Fruit fly (Drosophila melanogaster): Measurements from ENCODE around the gene CG12398.

CG12398 gene

DNA sequence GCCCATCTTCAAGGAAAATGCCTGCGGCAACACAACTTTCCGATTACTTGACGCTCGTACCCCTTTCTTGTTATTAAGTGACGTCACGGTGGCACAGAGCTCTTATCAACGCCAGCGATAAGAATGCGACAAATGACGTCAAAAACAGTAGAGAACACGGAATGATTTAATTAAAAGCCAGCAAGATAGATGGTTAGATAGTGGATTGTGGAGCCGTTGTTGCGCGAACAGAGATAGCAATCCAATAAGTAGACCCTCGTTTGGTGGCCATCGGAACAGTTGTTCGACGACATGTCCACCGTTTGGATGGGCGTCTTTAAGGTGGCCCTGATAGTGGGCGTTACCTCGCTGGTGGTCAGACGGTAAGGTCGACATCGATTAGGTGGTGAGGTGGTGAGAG is 16.2 kb upstream of the CG12398 start:
- TF ChIP-seq CTCF (optimal IDR thresholded peaks at IDR 0.05) (no peak), CG8478 (optimal IDR thresholded peaks at IDR 0.05) (no peak)

dm6 chrX:14928844-14929243 is 15.2 kb upstream of the CG12398 start, which contains the start of gene CG32591:
CG32591 (minus strand) TSS chrX:14928944.
- TF ChIP-seq CG8478 (optimal IDR thresholded peaks at IDR 0.05) (no peak), CTCF (optimal IDR thresholded peaks at IDR 0.05) (no peak)

DNA sequence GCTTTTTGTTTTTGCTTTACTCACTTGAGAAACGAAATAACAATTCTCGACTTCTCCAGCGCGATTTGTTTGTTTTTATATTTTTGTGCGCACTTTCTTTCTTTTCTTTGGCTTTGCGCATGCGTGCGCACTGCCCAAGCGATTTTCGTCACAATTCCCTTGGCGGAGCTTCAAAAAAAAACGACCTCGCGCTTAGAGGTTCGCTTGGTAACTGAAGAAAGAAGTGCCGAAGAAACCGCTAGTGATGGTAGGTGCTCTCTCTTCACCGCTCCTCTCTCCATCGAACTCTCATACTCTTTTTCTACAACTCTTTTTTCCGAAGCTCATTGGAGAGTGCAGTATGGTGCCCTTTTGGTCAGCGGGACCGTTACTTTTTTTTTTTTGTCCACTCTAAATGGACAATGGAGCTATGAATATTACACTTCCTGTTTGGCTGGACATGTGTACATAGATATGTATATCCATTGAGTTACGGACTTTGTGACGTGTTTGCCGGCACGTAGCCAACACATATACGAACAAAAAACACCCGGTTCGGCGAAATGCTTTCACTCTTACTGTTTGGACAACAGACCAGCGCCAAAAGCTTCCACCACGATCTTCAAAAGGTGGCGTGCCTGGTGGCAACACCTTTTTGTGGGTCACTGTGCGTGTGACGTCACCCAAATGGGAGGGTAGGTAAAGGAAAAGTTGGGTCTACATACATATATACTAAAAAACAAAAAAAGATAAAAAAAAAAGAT is 9.8 kb upstream of the CG12398 start, which contains the start of gene CG9503:
Gene CG9503 (minus strand): TSS at position 217 of the 743 bp plus-strand sequence.
- no peak for TF ChIP-seq CG8478 (optimal IDR thresholded peaks at IDR 0.05)
- no peak for TF ChIP-seq CTCF (optimal IDR thresholded peaks at IDR 0.05)

dm6 chrX:14922396-14923276 is 9.0 kb upstream of the CG12398 start:
- no peak for TF ChIP-seq CTCF (optimal IDR thresholded peaks at IDR 0.05)
- TF ChIP-seq CG8478 (optimal IDR thresholded peaks at IDR 0.05) = no peak

DNA sequence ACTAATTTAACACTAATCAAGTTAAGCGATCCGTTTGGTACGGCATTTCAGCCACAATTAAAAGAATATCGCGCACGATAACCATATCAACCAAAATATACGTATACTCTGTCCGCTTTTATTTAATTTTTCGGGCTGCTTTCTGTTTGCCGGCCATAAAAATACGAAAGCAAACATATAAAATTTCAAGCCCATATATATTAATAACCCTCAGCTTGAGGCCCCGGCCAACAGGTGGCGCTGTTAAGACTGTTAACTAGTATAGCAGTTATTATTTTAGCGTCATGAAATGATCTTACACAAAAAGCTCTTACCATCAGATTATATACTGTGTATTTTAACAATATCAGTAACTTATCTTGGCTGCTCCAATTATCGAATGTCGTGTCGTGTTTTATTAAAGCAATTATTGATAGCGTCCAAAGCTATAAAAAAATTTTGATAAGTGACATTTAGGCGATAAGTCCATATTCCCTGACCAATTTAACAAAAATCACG is 5.2 kb upstream of the CG12398 start, which contains the start of gene Eo:
Gene Eo (minus strand): TSS at position 51 of the 498 bp plus-strand sequence.
- TF ChIP-seq CG8478 (optimal IDR thresholded peaks at IDR 0.05) (no peak), CTCF (optimal IDR thresholded peaks at IDR 0.05) (peak; percentile 67 to 74)

DNA sequence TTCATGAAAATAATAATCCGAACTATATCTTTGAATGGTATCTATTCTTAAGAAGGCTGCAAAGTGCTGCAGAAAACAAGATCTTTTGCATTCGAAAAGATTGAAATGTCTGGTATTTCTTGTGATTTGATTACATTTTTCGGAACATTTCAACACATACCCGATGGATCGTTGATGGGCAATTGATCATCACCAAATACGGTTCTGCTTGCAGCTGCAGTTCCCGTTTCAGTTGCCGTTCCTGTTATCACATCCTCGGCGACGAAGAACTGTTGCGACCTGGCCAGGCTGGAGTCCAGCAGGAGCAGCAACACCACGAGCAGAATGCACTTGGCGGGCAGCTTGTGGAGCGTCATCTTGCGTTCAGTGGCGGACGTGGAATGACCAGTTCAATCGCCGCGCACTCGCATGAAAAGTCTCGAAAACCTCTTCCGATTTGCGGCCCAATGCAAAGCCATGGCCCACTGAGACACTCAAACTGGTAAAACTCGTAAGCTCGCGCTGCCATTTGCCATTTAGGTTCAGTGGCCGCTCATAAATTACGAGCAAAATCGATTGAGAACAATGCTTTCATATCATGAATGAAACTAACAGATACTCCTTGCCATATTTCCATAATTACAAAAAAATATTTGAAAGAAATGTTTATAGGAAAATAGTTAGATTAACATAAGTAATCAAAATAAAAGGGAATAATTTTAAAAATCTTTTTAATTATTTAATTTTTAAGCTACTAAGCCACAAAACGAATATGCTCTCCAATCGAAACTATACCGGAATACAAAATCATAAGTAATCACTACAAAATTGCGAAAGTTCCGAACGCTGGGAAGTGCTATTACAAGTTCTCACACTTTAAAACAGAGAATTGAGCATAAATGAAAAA is 2.9 kb downstream of the CG12398 start, which contains the start of gene CG14406:
Gene CG14406 (minus strand): TSS at position 382 of the 886 bp plus-strand sequence.
- peak; percentile 70 to 72 for TF ChIP-seq CTCF (optimal IDR thresholded peaks at IDR 0.05)
- no peak for TF ChIP-seq CG8478 (optimal IDR thresholded peaks at IDR 0.05)

DNA sequence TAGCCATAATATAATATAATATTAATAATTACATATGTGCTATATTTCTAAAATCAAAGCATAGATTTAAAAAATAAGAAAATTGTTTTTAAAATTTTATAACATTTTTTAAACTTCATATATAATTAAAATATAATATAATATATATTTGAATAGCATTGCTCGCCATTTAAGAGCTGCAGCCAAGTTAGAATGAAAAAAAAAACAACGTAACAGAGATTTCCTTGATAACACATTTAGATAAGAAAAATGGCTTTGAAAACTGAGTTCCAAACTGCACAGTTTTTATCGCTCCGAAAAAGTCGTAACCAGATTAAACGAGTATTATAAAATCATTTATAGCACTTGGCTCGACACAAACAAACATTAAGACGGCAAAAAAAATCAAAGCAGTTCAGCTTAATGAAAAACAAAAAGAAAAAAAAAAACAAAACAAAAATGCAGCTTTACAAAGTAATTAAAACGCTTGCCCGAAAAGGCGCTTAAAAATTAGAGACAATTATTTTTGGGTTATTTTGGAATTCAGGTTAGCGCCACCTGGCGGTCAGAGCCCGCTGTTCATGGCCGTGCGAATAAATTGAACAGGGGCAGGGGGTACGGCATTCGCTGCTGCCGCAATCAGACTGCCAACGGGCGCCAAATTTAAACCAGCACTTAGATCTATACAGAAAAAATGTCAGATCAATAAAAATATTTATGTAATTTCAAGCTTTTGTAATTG is 3.8 kb downstream of the CG12398 start, which contains the start of gene fiz:
Gene fiz (minus strand): TSS at position 51 of the 721 bp plus-strand sequence.
- peak; percentile 69 to 83 for TF ChIP-seq CTCF (optimal IDR thresholded peaks at IDR 0.05)
- TF ChIP-seq CG8478 (optimal IDR thresholded peaks at IDR 0.05) = no peak

dm6 chrX:14909051-14909450 is 4.6 kb downstream of the CG12398 start:
- no peak for TF ChIP-seq CG8478 (optimal IDR thresholded peaks at IDR 0.05)
- no peak for TF ChIP-seq CTCF (optimal IDR thresholded peaks at IDR 0.05)

DNA sequence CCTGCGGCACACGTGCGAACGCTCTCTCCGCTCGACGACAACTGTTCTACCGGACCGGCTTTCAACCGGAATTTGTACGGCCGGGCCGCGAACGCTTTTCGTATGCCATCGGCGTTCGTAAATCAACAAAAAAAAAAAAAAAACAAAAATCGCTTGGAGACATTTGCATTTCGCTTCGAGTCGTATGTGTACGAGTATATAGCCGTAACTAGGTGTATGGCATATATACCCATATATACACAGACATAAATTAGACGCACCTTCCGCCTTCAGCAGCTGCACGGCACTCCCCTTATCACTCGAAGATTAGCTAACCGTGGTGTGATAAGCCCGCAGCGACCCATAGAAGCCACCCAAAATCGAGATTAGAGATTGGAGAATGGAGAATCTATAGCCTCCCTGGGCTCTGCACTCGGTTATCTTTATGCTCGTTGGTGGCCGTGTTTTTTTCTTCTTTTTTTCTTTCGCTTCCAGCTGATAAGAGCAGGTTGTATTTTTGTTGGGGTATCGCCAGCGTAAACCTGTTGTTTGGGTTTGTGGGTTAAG is 8.0 kb downstream of the CG12398 start, which contains the start of gene CG9512:
Gene CG9512 (minus strand): TSS at position 51 of the 546 bp plus-strand sequence.
- no peak for TF ChIP-seq CTCF (optimal IDR thresholded peaks at IDR 0.05)
- TF ChIP-seq CG8478 (optimal IDR thresholded peaks at IDR 0.05) = no peak

DNA sequence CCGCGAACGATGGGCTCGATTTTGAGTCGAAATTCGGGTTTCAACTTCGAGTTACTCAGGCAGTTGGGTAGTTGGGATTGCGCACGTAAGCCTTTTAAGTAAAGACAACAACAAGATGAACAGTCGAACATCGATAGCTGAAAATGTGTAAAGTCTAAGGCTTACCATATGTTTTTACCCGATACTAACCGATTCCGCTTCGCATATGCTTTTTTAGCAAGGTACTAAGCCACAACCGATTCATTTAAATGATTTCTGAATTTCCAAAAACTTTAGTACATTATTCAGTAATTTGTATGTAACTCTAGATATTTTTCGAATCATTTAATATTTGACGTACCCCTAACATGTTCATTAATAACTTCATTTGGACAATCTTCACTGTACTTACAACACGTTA is 16.0 kb downstream of the CG12398 start:
- TF ChIP-seq CG8478 (optimal IDR thresholded peaks at IDR 0.05) (no peak), CTCF (optimal IDR thresholded peaks at IDR 0.05) (no peak)

DNA sequence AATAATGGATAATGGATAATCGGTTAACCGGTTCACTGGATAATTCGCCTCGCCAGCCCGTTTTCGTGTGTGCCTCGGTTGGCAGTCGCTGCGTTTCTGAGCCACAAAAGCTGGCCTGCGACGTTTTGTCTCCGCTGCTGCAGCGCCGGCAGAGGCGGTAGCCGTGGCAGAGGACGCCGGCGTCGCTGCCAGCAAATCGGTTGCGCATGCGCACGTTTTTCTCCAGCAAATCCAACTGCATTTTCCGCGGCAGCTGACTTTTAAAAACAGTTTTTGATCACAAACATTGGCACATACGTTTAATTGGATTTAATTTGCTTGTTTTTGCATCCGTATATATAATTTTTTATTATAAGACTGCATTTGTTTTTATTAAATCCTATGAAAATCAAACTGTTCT is 16.8 kb downstream of the CG12398 start, which contains the start of gene CG9514:
Gene CG9514 (minus strand): TSS at position 101 of the 400 bp plus-strand sequence.
- TF ChIP-seq CG8478 (optimal IDR thresholded peaks at IDR 0.05) (no peak), CTCF (optimal IDR thresholded peaks at IDR 0.05) (no peak)

dm6 chrX:14896310-14896709 is 17.3 kb downstream of the CG12398 start:
- no peak for TF ChIP-seq CG8478 (optimal IDR thresholded peaks at IDR 0.05)
- no peak for TF ChIP-seq CTCF (optimal IDR thresholded peaks at IDR 0.05)

DNA sequence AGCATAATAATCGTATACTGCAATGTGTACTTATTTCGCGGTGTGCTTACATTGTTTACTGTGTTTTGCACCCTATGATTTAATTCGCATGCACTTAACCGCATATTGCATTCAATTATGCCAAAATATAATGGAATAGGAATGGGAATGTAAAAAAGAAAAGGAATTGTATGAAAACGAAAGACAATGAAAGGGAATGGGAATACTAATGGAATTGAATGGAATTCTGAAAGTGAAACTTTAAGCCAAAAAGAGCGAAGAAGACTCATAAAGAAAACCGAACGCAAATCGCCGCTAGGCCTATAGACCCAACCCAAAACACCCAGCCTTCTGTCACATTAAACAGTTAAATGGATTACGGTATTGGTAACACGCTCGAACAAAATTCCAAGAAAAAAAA is 19.7 kb downstream of the CG12398 start:
- TF ChIP-seq CG8478 (optimal IDR thresholded peaks at IDR 0.05) (no peak), CTCF (optimal IDR thresholded peaks at IDR 0.05) (no peak)
